Worm (Caenorhabditis elegans): ENCODE data around the gene F26G1.15.

F26G1.15 gene

ce11 chrII:4755654-4756053 lies 34.4 kb upstream of the F26G1.15 start:
- TF ChIP-seq unc-30 (tag; optimal IDR thresholded peaks at IDR 0.05) (no peak), egl-13 (tag; optimal IDR thresholded peaks at IDR 0.05) (no peak), mep-1 (tag; optimal IDR thresholded peaks at IDR 0.05) (no peak), ztf-11 (tag; optimal IDR thresholded peaks at IDR 0.05) (no peak), lin-35 (GFP tag; optimal IDR thresholded peaks at IDR 0.05) (no peak), Y116A8C.19 (tag; optimal IDR thresholded peaks at IDR 0.05; ENCODE audit: borderline replicate concordance) (no peak), nhr-237 (tag; optimal IDR thresholded peaks at IDR 0.05) (no peak), lin-15B (tag; optimal IDR thresholded peaks at IDR 0.05) (no peak), fkh-10 (GFP tag; optimal IDR thresholded peaks at IDR 0.05) (no peak)

DNA sequence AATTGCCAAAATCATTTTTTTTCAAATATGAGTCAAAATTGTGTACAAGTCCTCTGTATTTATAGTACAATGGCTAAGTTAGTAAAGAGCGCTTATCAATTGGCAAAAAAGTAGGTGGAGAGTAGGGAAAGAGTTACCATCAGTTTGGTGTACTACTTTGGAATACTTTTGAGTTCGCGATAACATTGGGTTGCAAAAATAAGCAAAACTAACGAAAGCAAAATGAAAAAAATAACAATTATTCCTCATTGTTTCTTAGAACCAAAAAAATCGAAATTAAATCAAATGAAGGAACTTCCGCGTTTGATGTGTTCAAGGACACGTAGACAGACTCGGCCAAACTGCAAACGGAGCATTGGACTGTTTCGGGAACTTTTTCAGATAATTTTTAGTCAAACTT lies 33.3 kb upstream of the F26G1.15 start, which contains the start of gene C27D9.2:
Gene C27D9.2, minus strand, starts transcription at position 101 of the 400 bp plus-strand sequence.
- no peak for TF ChIP-seq hlh-4 (tag; optimal IDR thresholded peaks at IDR 0.05)

- TF ChIP-seq xbp-1 (tag; optimal IDR thresholded peaks at IDR 0.05): no peak
- TF ChIP-seq nhr-90 (tag; optimal IDR thresholded peaks at IDR 0.05; ENCODE audit: poor library complexity): no peak
These were observed 31.6 kb upstream of the F26G1.15 start, which contains the start of gene F26G1.3 for ce11 chrII:4758462-4758861. Gene F26G1.3 (plus strand): TSS chrII:4758762.

DNA sequence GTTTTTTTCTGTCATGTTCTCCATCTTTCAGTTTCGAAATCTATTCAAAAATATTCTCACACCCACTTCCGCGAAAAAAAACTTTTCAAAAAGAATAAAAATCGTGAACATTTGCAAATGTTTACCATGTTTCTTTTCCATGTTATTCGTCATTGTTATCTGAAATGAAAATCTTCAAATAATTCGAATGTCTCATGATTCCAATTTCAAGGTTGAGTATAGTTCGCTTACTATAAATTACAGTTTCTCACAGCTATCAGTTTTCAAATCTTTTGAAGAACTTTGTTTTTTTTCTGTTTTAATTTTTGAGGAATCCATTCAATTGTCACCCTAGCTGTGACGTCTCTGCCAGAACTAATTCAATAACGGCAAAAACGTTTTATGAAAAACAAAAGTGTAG lies 30.3 kb upstream of the F26G1.15 start:
- TF ChIP-seq aha-1 (tag; optimal IDR thresholded peaks at IDR 0.05) (no peak), nhr-71 (tag; optimal IDR thresholded peaks at IDR 0.05) (peak; percentile 13), C04F5.9 (tag; optimal IDR thresholded peaks at IDR 0.05) (no peak), lin-35 (GFP tag; optimal IDR thresholded peaks at IDR 0.05) (no peak), nhr-20 (tag; optimal IDR thresholded peaks at IDR 0.05) (peak; percentile 50), nhr-85 (tag) (peak; percentile 91), nhr-47 (tag; optimal IDR thresholded peaks at IDR 0.05) (no peak), lin-14 (GFP tag; optimal IDR thresholded peaks at IDR 0.05) (peak; percentile 53)

DNA sequence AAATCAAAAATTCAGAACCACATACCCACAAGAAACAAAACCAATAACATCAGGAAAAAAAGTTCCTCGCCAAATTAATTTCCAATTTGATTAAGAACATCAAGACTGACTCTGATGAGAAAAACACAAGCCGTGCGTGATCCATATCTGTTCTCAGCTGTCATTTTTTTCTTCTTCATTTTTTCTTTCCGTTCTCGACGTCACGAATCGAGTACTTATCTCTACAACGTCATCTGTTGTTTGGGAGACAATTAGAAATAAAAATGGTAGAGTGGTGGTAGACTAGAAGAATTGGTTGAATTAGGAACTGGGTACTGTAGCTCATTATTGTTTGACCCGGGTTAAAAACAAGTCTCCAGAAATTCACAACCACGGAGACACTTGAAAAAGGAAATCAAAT lies 29.1 kb upstream of the F26G1.15 start:
- TF ChIP-seq ztf-4 (tag; optimal IDR thresholded peaks at IDR 0.05) (no peak), aly-2 (tag; optimal IDR thresholded peaks at IDR 0.05) (no peak), lir-3 (tag; optimal IDR thresholded peaks at IDR 0.05; ENCODE audit: poor library complexity) (no peak), unc-130 (tag; optimal IDR thresholded peaks at IDR 0.05) (no peak), isw-1 (GFP tag; IDR thresholded peaks at IDR 0.05) (no peak), irx-1 (tag; optimal IDR thresholded peaks at IDR 0.05) (no peak), grh-1 (GFP tag; IDR thresholded peaks at IDR 0.05) (no peak), pax-3 (tag; optimal IDR thresholded peaks at IDR 0.05) (no peak), nhr-20 (tag; optimal IDR thresholded peaks at IDR 0.05) (peak; percentile 48), lin-14 (GFP tag; optimal IDR thresholded peaks at IDR 0.05) (peak; percentile 37), efl-3 (GFP tag; optimal IDR thresholded peaks at IDR 0.05) (no peak), C34B4.2 (tag; optimal IDR thresholded peaks at IDR 0.05) (no peak), nhr-90 (tag; optimal IDR thresholded peaks at IDR 0.05; ENCODE audit: poor library complexity) (no peak), ets-5 (GFP tag; IDR thresholded peaks at IDR 0.05) (no peak), ama-1 (optimal IDR thresholded peaks at IDR 0.05) (no peak), blmp-1 (tag; optimal IDR thresholded peaks at IDR 0.05) (peak; percentile 36), lin-35 (GFP tag; optimal IDR thresholded peaks at IDR 0.05) (peak in 1 of 2 experiments; percentile 4), snu-23 (GFP tag; optimal IDR thresholded peaks at IDR 0.05) (peak; percentile 9), nhr-71 (tag; optimal IDR thresholded peaks at IDR 0.05) (peak; percentile 31), lsy-2 (tag; optimal IDR thresholded peaks at IDR 0.05) (peak in 1 of 2 experiments; percentile 38), pqm-1 (tag; optimal IDR thresholded peaks at IDR 0.05) (no peak), nhr-237 (tag; optimal IDR thresholded peaks at IDR 0.05) (no peak), elt-2 (tag; optimal IDR thresholded peaks at IDR 0.05) (no peak), nhr-12 (tag; optimal IDR thresholded peaks at IDR 0.05) (no peak), jun-1 (tag; optimal IDR thresholded peaks at IDR 0.05) (no peak), ceh-8 (GFP tag; optimal IDR thresholded peaks at IDR 0.05) (no peak), unc-86 (tag; optimal IDR thresholded peaks at IDR 0.05) (no peak), fos-1 (tag; optimal IDR thresholded peaks at IDR 0.05) (no peak), nhr-77 (tag; optimal IDR thresholded peaks at IDR 0.05) (no peak), ceh-63 (GFP tag; optimal IDR thresholded peaks at IDR 0.05) (no peak), tlp-1 (tag; optimal IDR thresholded peaks at IDR 0.05) (no peak), vab-15 (tag; optimal IDR thresholded peaks at IDR 0.05) (no peak), tbx-2 (tag; optimal IDR thresholded peaks at IDR 0.05) (no peak)

Data from whole organism, L1 larva.